3 fruit fly cellular contexts compared by ENCODE assay signal in the genomic region with DNA sequence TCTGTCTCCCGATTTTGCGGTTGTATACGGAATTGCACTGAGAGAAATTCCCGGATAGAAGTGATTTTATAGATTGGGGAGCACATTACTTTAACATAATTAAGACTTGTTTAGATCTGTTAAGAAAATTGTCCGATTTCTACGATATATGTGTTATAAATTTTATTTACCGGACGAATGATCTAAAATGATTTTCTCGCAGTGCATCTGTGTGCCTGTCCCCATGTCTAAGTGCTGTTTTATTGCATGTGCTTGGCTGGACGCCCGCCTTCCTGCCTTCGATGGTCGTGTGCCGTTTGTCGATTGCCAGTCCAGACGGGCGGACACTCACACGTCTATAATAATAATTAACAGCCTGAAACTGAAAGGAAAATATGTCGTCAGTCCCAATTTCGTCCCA.
TF ChIP-seq lines count a peak whose summit lies in the region.

No protein-coding gene starts in this region.

- no peak for TF ChIP-seq CTCF in whole organism, embryonic (GFP tag; optimal IDR thresholded peaks at IDR 0.05; lab: Kevin White, UChicago)

TF ChIP-seq in whole organism, embryonic, 481 proteins besides CTCF, POLR2A, EP300 and RAD21:
- TF ChIP-seq HLH3B (GFP tag; IDR thresholded peaks at IDR 0.05; lab: Robert Waterston, UW), result 0 out of 2 replicates have a peak, but pooled peaks have one; percentile 21
- no peak for TF ChIP-seq tna (GFP tag; IDR thresholded peaks at IDR 0.05; lab: Robert Waterston, UW; ENCODE audit: partially characterized antibody)
- peak; percentile 27 for TF ChIP-seq CG11504 (tag; optimal IDR thresholded peaks at IDR 0.05; lab: Kevin White, UChicago)
- 0 out of 3 replicates have a peak, but pooled peaks have one; percentile 58 for TF ChIP-seq CG11456 (GFP tag; IDR thresholded peaks at IDR 0.05; lab: Robert Waterston, UW)
- TF ChIP-seq CG2678 (tag; optimal IDR thresholded peaks at IDR 0.05; lab: Kevin White, UChicago), result peak; percentile 27
- peak; percentile 21 for TF ChIP-seq dmrt99B (tag; optimal IDR thresholded peaks at IDR 0.05; lab: Kevin White, UChicago)
- peak; percentile 19 for TF ChIP-seq CG1603 (tag; optimal IDR thresholded peaks at IDR 0.05; lab: Kevin White, UChicago)
- TF ChIP-seq prd (optimal IDR thresholded peaks at IDR 0.05; lab: Kevin White, UChicago), result no peak
- TF ChIP-seq prd (GFP tag; IDR thresholded peaks at IDR 0.05; lab: Robert Waterston, UW), result 0 out of 3 replicates have a peak, but pooled peaks have one; percentile 28
- TF ChIP-seq Ets65A (GFP tag; lab: Kevin White, UChicago), result peak; percentile 54
- 0 out of 2 replicates have a peak, but pooled peaks have one; percentile 25 for TF ChIP-seq lmd (GFP tag; IDR thresholded peaks at IDR 0.05; lab: Robert Waterston, UW)
- peak; percentile 71 for TF ChIP-seq Med (GFP tag; lab: Kevin White, UChicago)
- peak; percentile 33; the same call in 2 of the 3 replicates for TF ChIP-seq row (GFP tag; IDR thresholded peaks at IDR 0.05; lab: Robert Waterston, UW)
- no peak for TF ChIP-seq yki (optimal IDR thresholded peaks at IDR 0.05; lab: Kevin White, UChicago)
- no peak for TF ChIP-seq dysf (GFP tag; IDR thresholded peaks at IDR 0.05; lab: Robert Waterston, UW)
- peak; percentile 32 for TF ChIP-seq gem (tag; optimal IDR thresholded peaks at IDR 0.05; lab: Kevin White, UChicago)
- TF ChIP-seq CG7556 (GFP tag; optimal IDR thresholded peaks at IDR 0.05; lab: Kevin White, UChicago), result peak; percentile 2
- TF ChIP-seq pb (GFP tag; optimal IDR thresholded peaks at IDR 0.05; lab: Kevin White, UChicago), result no peak

TF ChIP-seq in whole organism, prepupa, 60 proteins besides CTCF, POLR2A, EP300 and RAD21:
- TF ChIP-seq ss (GFP tag; optimal IDR thresholded peaks at IDR 0.05; lab: Kevin White, UChicago) (no peak), svp (GFP tag; lab: Kevin White, UChicago) (peak; percentile 12), Hr39 (GFP tag; optimal IDR thresholded peaks at IDR 0.05; lab: Kevin White, UChicago) (no peak)

TF ChIP-seq in whole organism, wandering third instar larva, 38 proteins besides CTCF, POLR2A, EP300 and RAD21:
- peak; percentile 9 for TF ChIP-seq fru (GFP tag; optimal IDR thresholded peaks at IDR 0.05; lab: Kevin White, UChicago)
- TF ChIP-seq Dif (GFP tag; optimal IDR thresholded peaks at IDR 0.05; lab: Kevin White, UChicago; ENCODE audit: partially characterized antibody), result no peak
TF ChIP-seq in whole organism, wandering third instar larva: peak in this region for 1.
